Worm (Caenorhabditis elegans) whole organism, early embryonic: ENCODE measurements around the gene C01G6.4.

ENCODE experiments used
- B0310.2 ChIP-seq: sonication (generic microtip); optimal IDR thresholded peaks from 2 replicates; lab custom pipeline; 2016; ENCODE audit warnings: mild to moderate bottlenecking, missing genetic modification characterization, missing compliant biosample characterization
- F13C5.2 ChIP-seq: sonication (generic microtip); optimal IDR thresholded peaks from 2 replicates; lab custom pipeline; 2017; ENCODE audit warnings: mild to moderate bottlenecking, missing genetic modification characterization, inconsistent platforms, missing compliant biosample characterization
- aly-1 ChIP-seq: sonication (generic microtip); optimal IDR thresholded peaks from 2 replicates; lab custom pipeline; 2016; ENCODE audit warnings: missing genetic modification characterization, missing compliant biosample characterization
- ama-1 ChIP-seq: fragments of 150-350 bp; optimal IDR thresholded peaks from 2 replicates; lab custom pipeline; 2014
- ceh-13 ChIP-seq: fragments of 200-800 bp; sonication (Bioruptor generic); optimal IDR thresholded peaks from 2 replicates; lab custom pipeline; 2018; ENCODE audit warnings: mild to moderate bottlenecking, missing genetic modification characterization, missing compliant biosample characterization
- ceh-36 ChIP-seq: sonication (generic microtip); optimal IDR thresholded peaks from 2 replicates; lab custom pipeline; 2016; ENCODE audit warnings: missing genetic modification characterization, inconsistent platforms, missing compliant biosample characterization
- ets-7 ChIP-seq: sonication (generic microtip); optimal IDR thresholded peaks from 2 replicates; lab custom pipeline; 2016; ENCODE audit warnings: missing genotype, missing genetic modification characterization, missing compliant biosample characterization
- flt-1 ChIP-seq: fragments of 200-800 bp; sonication (Bioruptor generic); IDR thresholded peaks from 2 replicates; pipeline ENCODE4 v1.3.6; 2022; ENCODE audit warnings: missing genetic modification characterization, missing compliant biosample characterization
- hmbx-1 ChIP-seq: sonication (generic microtip); optimal IDR thresholded peaks from 2 replicates; lab custom pipeline; 2016; ENCODE audit warnings: mild to moderate bottlenecking, missing genetic modification characterization, missing compliant biosample characterization
- hmg-4 ChIP-seq: fragments of 200-800 bp; sonication (Bioruptor generic); optimal IDR thresholded peaks from 2 replicates; lab custom pipeline; 2018; ENCODE audit warnings: mild to moderate bottlenecking, missing genetic modification characterization, missing compliant biosample characterization
- hnd-1 ChIP-seq: sonication (generic microtip); optimal IDR thresholded peaks from 2 replicates; lab custom pipeline; 2016; ENCODE audit warnings: missing genetic modification characterization, missing compliant biosample characterization
- pes-1 ChIP-seq: fragments of 200-800 bp; sonication (Bioruptor generic); IDR thresholded peaks from 2 replicates; pipeline ENCODE4 v1.3.6; 2022; ENCODE audit warnings: missing genetic modification reagents, missing genetic modification characterization, missing compliant biosample characterization
- scrt-1 ChIP-seq: fragments of 200-800 bp; sonication (Bioruptor generic); IDR thresholded peaks from 2 replicates; pipeline ENCODE4 v1.3.6; 2022; ENCODE audit warnings: missing genetic modification characterization, missing compliant biosample characterization
- sea-1 ChIP-seq: fragments of 200-800 bp; sonication (Bioruptor generic); conservative IDR thresholded peaks from 2 replicates; pipeline ENCODE4 v1.3.6; 2022; ENCODE audit warnings: missing genetic modification characterization, missing compliant biosample characterization
- tbx-11 ChIP-seq: fragments of 200-800 bp; sonication (Bioruptor generic); IDR thresholded peaks from 2 replicates; pipeline ENCODE4 v1.3.6; 2022; ENCODE audit warnings: missing genetic modification characterization, missing compliant biosample characterization
- tbx-37 ChIP-seq: fragments of 200-800 bp; sonication (Bioruptor generic); conservative IDR thresholded peaks from 2 replicates; pipeline ENCODE4 v1.3.6; 2022; ENCODE audit warnings: missing genetic modification reagents, missing genetic modification characterization, missing compliant biosample characterization
- tra-4 ChIP-seq: sonication (generic microtip); optimal IDR thresholded peaks from 2 replicates; lab custom pipeline; 2017; ENCODE audit warnings: missing genetic modification characterization, missing compliant biosample characterization

The C01G6.4 gene

DNA sequence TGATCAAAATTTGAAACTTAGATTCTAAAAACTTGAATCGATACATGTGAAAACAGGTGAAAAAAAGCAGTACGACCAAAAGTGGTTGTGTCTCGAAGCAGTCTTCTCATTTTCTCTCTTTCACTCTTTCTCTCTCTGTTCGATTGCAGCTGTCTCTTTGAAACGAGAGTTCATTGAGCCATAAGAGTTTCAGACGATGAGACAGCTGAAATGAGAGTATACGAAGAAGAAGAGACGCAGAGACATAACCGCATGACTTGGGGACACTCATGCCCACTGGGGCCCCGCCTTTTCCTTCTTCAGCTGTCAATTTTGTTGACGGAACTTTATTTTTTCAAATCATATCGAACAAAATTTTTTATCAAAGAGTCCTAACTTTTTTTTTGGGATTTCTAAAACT is 1.1 kb upstream of the C01G6.4 start:
- TF ChIP-seq F13C5.2 (tag; lab: Kevin White, UChicago) (peak; percentile 38), hnd-1 (tag; lab: Kevin White, UChicago) (no peak), ets-7 (no peak), pes-1 (GFP tag; lab: Robert Waterston, UW) (no peak), flt-1 (GFP tag; lab: Robert Waterston, UW) (peak; percentile 12; the same call in 1 of the 2 replicates), tbx-37 (no peak), ceh-36 (tag; lab: Kevin White, UChicago) (no peak), hmg-4 (peak; percentile 59), sea-1 (GFP tag; lab: Robert Waterston, UW) (no peak), scrt-1 (no peak), B0310.2 (tag; lab: Kevin White, UChicago) (no peak), aly-1 (no peak), ama-1 (no peak)

DNA sequence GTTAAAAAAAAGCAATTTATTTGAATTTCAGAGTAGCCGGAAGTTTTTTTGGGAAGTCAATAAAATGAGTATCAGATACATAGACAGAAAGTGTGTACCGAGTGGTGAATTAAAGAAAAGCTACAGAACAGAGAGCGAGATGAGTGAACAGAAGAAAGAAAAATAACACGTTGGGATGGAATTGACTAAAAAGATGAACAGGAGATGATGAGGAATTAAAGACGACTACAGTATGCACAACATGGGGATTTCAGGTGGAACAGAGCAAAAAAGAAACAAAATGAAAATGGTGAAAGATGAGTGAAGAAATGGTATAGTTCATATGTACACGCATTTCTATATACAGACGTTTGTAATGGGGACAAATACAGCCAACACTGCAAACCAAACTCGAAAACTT is 1.6 kb downstream of the C01G6.4 start:
- TF ChIP-seq pes-1 (GFP tag; lab: Robert Waterston, UW) (no peak), tbx-11 (GFP tag; lab: Robert Waterston, UW) (no peak), ama-1 (peak; percentile 17), sea-1 (GFP tag; lab: Robert Waterston, UW) (no peak), tbx-37 (no peak), hnd-1 (tag; lab: Kevin White, UChicago) (no peak)

ce11 chrII:9269588-9269987 is 3.3 kb downstream of the C01G6.4 start, which contains the start of gene C01G6.3:
Gene C01G6.3 (plus strand): TSS chrII:9269888.
- TF ChIP-seq ceh-36 (tag; lab: Kevin White, UChicago) (no peak), pes-1 (GFP tag; lab: Robert Waterston, UW) (no peak), tbx-11 (GFP tag; lab: Robert Waterston, UW) (no peak), tra-4 (tag; lab: Kevin White, UChicago) (no peak), hnd-1 (tag; lab: Kevin White, UChicago) (no peak), ceh-13 (GFP tag; lab: Kevin White, UChicago) (no peak), hmbx-1 (tag; lab: Kevin White, UChicago) (no peak), scrt-1 (no peak), ets-7 (no peak), tbx-37 (no peak), flt-1 (GFP tag; lab: Robert Waterston, UW) (no peak), F13C5.2 (tag; lab: Kevin White, UChicago) (no peak), hmg-4 (no peak), sea-1 (GFP tag; lab: Robert Waterston, UW) (no peak), ama-1 (no peak), aly-1 (no peak), B0310.2 (tag; lab: Kevin White, UChicago) (no peak)

- TF ChIP-seq tra-4 (tag; lab: Kevin White, UChicago) (no peak), ets-7 (no peak), pes-1 (GFP tag; lab: Robert Waterston, UW) (peak; percentile 56), ceh-36 (tag; lab: Kevin White, UChicago) (peak; percentile 59)
These were observed 3.9 kb downstream of the C01G6.4 start for ce11 chrII:9268983-9269382.

- TF ChIP-seq hmbx-1 (tag; lab: Kevin White, UChicago) (no peak), ceh-36 (tag; lab: Kevin White, UChicago) (no peak), pes-1 (GFP tag; lab: Robert Waterston, UW) (no peak), ets-7 (no peak), aly-1 (no peak), ama-1 (no peak), flt-1 (GFP tag; lab: Robert Waterston, UW) (no peak), tra-4 (tag; lab: Kevin White, UChicago) (no peak), hmg-4 (no peak), hnd-1 (tag; lab: Kevin White, UChicago) (no peak)
These were observed 6.1 kb downstream of the C01G6.4 start, which contains the start of gene C01G6.2 for ce11 chrII:9266755-9267154. Gene C01G6.2 (plus strand): TSS chrII:9267055.

DNA sequence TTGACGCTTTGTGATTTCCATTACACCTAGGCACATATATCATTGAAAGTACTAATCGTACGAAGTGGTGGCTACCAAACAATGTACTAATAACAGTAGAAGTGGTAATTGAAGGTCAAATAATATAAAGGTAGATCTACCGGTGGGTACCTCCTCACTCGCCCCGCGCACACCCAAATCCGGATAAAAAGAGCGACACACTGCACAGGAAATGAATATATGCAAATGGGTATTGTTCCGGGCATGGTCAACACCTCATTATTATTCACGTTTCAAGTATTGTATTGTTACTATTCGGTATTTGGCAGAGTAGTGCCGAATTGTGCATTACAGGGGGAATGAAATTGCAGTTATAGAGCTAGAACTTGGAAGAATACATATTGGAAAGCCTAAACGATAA is 6.6 kb downstream of the C01G6.4 start:
- TF ChIP-seq tbx-11 (GFP tag; lab: Robert Waterston, UW) (no peak), scrt-1 (no peak), pes-1 (GFP tag; lab: Robert Waterston, UW) (no peak)

ce11 chrII:9265705-9266104 is 7.1 kb downstream of the C01G6.4 start:
- TF ChIP-seq tra-4 (tag; lab: Kevin White, UChicago), result no peak
- no peak for TF ChIP-seq ceh-13 (GFP tag; lab: Kevin White, UChicago)
- TF ChIP-seq flt-1 (GFP tag; lab: Robert Waterston, UW), result no peak
- TF ChIP-seq ama-1, result no peak
- TF ChIP-seq hmbx-1 (tag; lab: Kevin White, UChicago), result no peak
- no peak for TF ChIP-seq tbx-11 (GFP tag; lab: Robert Waterston, UW)
- no peak for TF ChIP-seq scrt-1
- TF ChIP-seq sea-1 (GFP tag; lab: Robert Waterston, UW), result no peak

ce11 chrII:9264689-9265278 is 8.1 kb downstream of the C01G6.4 start:
- TF ChIP-seq ceh-13 (GFP tag; lab: Kevin White, UChicago), result no peak
- no peak for TF ChIP-seq hmbx-1 (tag; lab: Kevin White, UChicago)
- no peak for TF ChIP-seq sea-1 (GFP tag; lab: Robert Waterston, UW)
- TF ChIP-seq aly-1, result no peak
- no peak for TF ChIP-seq ets-7
- no peak for TF ChIP-seq hnd-1 (tag; lab: Kevin White, UChicago)
- no peak for TF ChIP-seq tbx-37
- TF ChIP-seq ceh-36 (tag; lab: Kevin White, UChicago), result no peak
